Fruit fly (Drosophila melanogaster): ENCODE data around the gene SelR.

DNA sequence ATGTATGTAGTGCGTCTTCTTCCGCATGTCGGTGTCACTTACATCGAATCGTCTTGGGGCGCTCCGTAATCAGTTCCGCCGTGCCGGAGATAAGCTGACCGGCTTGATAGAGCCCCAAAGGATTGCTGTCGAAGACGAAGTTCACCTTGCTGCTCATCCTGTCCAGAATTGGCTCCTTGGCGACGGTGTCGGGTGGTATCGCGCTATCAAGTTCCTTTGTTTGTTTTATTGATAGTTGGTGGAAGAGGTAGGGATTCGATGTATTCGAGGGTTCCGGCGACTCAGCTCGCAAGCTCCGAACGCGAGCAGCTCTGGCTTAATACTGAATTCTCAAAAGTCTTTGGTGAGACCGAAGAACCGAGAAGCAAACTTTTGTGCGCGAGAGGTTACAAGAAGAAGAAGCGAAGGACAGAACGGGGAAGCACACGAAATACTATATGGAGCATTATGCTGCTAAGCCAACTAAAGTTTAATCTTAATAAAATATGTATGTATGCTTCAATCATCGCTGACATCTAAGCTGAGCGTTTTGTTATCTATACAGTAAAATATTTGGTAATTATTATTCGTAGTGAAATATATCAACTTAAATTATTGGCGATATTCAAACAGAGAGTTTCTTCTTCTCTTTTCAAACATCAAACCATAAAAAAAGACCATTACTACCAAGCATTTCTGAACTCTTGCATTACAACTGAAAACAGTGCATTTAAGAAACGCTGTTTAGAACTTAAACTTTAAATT lies 16.4 kb upstream of the SelR start, which contains the start of gene CG14696:
- no peak for TF ChIP-seq salr (GFP tag; optimal IDR thresholded peaks at IDR 0.05)
- no peak for TF ChIP-seq fd59A (GFP tag; optimal IDR thresholded peaks at IDR 0.05)
- TF ChIP-seq Eip78C (GFP tag), result peak; percentile 1
- peak; percentile 8 for TF ChIP-seq Sox14 (GFP tag; optimal IDR thresholded peaks at IDR 0.05)
- no peak for TF ChIP-seq Hr4 (GFP tag; optimal IDR thresholded peaks at IDR 0.05)
- TF ChIP-seq CG3919 (GFP tag; optimal IDR thresholded peaks at IDR 0.05), result no peak
- no peak for TF ChIP-seq CG6792 (GFP tag; optimal IDR thresholded peaks at IDR 0.05)

Data from whole organism, prepupa.